Fruit fly (Drosophila melanogaster): Measurements from ENCODE around the gene Osi11.

The Osi11 gene

DNA sequence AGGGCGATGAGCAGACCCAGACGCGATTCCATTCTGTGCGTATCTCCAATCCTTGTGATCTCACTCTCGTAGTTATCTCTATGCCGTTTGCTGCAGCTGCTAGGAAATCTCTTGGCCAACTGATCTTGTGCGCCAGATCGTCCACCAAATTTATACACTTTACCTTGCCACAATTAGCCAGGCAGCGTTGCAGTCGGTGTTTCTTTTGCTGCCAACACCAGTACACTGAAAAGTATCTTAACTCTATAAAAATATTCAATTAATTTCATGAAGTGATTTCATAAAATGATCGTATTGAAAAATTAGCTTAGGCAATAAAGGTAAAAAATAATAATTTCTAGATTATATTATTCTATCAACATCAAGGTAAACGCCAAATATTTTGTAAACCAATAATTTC is at the start of gene Osi11:
Gene Osi11, minus strand, starts transcription at position 101 of the 400 bp plus-strand sequence.
- TF ChIP-seq insv (optimal IDR thresholded peaks at IDR 0.05) = no peak

DNA sequence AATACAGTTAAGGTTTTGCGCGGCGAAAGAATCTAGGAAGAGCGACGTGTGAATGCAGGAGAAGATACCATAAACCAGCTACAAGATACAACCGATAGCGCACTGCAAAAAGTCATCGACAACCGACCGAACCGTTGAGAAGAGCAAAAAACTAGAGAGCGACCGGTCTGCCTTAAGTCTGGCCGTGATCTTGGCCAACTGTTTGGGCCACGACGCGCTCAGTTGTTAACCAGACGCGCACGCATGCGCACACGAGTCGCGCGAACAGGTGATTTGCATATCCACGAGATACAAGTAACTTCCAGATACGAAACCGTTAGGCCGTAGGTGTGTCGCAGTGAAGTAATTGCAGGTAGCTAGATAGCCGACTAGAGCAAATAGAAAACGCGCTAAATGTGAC is 46.5 kb upstream of the Osi11 start:
- TF ChIP-seq Sin3A (optimal IDR thresholded peaks at IDR 0.05) (no peak), h (optimal IDR thresholded peaks at IDR 0.05) (no peak), insv (optimal IDR thresholded peaks at IDR 0.05) (no peak), ttk (optimal IDR thresholded peaks at IDR 0.05) (no peak), psq (optimal IDR thresholded peaks at IDR 0.05) (no peak), Myc (optimal IDR thresholded peaks at IDR 0.05) (no peak)

DNA sequence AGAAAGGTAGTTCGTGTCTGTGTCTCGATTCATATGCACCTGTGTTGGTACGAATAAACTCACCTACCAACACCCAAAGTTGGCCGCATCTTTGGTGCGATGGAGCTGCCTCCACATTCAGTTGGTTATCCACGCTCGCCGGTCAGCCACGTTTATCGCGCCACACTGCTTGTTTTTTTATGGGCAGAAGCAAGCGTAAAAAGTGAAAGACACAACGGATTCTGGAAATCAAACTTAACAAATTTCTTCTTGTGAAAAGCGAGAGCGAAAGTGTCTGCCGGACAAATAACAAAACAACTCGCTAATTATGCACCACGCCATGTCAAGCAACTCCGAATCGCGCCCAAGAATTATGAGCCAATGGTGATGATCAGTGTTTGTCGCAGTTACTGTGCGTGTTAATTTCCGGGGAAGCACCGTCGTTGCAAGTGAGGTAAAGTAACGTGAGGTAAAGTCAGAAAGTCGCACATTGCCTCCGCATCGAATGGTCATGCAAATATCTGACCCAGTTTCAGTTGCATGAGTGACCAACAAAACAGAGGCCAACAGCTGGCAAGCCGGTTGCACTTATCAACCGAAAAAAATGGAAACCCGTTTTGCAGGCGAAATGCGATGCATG is 43.2 kb upstream of the Osi11 start, which contains the start of gene Osi17:
Gene Osi17, plus strand, starts transcription at position 132 of the 619 bp plus-strand sequence.
- TF ChIP-seq insv (optimal IDR thresholded peaks at IDR 0.05) (no peak), psq (optimal IDR thresholded peaks at IDR 0.05) (no peak), ttk (optimal IDR thresholded peaks at IDR 0.05) (no peak), Sin3A (optimal IDR thresholded peaks at IDR 0.05) (no peak), h (optimal IDR thresholded peaks at IDR 0.05) (no peak), Myc (optimal IDR thresholded peaks at IDR 0.05) (no peak)

DNA sequence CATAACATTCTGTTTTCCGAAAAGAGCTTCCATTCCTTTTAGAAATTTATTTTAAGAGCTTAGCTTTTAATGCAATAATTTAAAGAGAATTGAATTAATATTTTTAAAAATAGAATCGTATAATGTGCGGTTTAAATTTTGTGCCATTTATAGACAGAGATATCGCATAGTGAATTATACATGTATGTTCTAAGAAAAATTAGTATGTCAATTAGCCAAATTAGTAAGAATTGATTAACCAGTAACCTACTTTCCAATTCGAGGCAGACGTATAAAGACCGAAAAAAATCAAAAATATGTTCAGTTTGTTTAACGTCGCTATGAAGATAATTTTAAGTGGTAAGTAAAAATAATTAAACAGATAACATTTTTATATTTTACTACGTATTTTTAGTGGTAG is 41.1 kb upstream of the Osi11 start, which contains the start of gene CG31560:
Gene CG31560, plus strand, starts transcription at position 301 of the 400 bp plus-strand sequence.
- TF ChIP-seq Sin3A (optimal IDR thresholded peaks at IDR 0.05) (no peak), psq (optimal IDR thresholded peaks at IDR 0.05) (no peak), ttk (optimal IDR thresholded peaks at IDR 0.05) (no peak), Myc (optimal IDR thresholded peaks at IDR 0.05) (no peak), insv (optimal IDR thresholded peaks at IDR 0.05) (no peak), h (optimal IDR thresholded peaks at IDR 0.05) (no peak)

DNA sequence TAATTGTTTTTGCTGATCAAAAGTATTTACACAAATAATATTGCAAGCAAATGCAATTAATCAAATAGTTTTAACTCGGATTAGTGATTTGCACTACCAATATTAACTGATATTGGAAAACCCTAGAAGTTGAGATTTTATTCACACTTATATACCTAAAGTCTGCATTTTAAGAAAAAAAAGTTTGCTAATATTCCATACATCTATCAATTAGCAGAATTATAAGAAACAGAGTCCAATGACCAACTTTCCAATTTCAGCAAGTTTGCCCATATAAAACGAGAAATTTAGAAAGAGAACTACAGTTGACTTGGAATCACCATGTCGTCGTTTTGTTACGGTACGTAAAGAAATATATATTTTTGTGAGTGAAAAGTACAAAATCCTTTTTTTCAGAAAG is 38.0 kb upstream of the Osi11 start, which contains the start of gene CG46026:
Gene CG46026, plus strand, starts transcription at position 301 of the 400 bp plus-strand sequence.
- TF ChIP-seq ttk (optimal IDR thresholded peaks at IDR 0.05) = no peak
- no peak for TF ChIP-seq psq (optimal IDR thresholded peaks at IDR 0.05)
- TF ChIP-seq insv (optimal IDR thresholded peaks at IDR 0.05) = no peak
- TF ChIP-seq Myc (optimal IDR thresholded peaks at IDR 0.05) = no peak
- TF ChIP-seq h (optimal IDR thresholded peaks at IDR 0.05) = no peak
- no peak for TF ChIP-seq Sin3A (optimal IDR thresholded peaks at IDR 0.05)

DNA sequence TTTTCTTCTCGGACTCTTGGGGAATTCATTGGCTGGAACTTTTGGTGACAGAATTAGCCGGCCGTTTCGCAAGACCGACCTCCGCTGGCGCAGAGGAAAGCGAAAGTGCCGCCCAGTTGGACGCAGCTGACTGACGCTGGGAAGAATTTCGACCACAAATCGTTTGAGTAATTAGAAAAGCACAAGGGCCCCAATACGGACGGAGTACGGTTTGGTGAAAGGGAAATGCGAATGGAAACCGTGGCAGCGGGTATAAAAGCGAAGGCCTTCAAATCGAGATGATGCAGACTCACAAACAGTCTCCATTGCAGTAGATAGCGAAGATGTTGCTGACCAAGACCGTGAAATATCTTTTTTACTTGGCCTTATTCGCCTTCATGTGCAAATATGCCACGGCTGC is 36.4 kb upstream of the Osi11 start, which contains the start of gene Osi16:
Gene Osi16, plus strand, starts transcription at position 301 of the 400 bp plus-strand sequence.
- TF ChIP-seq insv (optimal IDR thresholded peaks at IDR 0.05) = no peak
- no peak for TF ChIP-seq h (optimal IDR thresholded peaks at IDR 0.05)
- TF ChIP-seq Sin3A (optimal IDR thresholded peaks at IDR 0.05) = no peak
- TF ChIP-seq ttk (optimal IDR thresholded peaks at IDR 0.05) = no peak
- no peak for TF ChIP-seq Myc (optimal IDR thresholded peaks at IDR 0.05)

DNA sequence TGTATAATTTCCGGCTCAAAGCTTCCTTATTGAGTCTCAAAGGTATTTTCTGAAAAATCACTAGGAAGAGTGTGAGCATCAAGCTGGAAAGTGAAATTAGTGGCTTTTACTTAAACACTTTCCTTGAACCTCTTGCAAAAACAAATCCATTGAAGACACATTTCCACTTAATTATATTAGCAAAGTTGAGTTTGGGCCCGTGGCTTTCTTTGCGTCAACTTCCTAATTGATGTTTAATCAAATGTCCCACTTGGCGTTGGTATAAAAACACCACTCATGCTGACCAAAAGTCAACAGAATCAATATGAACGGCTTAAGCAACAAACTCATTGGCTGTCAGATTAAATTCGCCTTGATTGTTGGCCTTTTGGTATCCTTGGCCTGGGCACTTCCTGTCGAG is 35.2 kb upstream of the Osi11 start, which contains the start of gene CG46396:
Gene CG46396, plus strand, starts transcription at position 301 of the 400 bp plus-strand sequence.
- TF ChIP-seq Sin3A (optimal IDR thresholded peaks at IDR 0.05) (no peak), ttk (optimal IDR thresholded peaks at IDR 0.05) (no peak), h (optimal IDR thresholded peaks at IDR 0.05) (no peak), insv (optimal IDR thresholded peaks at IDR 0.05) (no peak), Myc (optimal IDR thresholded peaks at IDR 0.05) (no peak), psq (optimal IDR thresholded peaks at IDR 0.05) (no peak)

DNA sequence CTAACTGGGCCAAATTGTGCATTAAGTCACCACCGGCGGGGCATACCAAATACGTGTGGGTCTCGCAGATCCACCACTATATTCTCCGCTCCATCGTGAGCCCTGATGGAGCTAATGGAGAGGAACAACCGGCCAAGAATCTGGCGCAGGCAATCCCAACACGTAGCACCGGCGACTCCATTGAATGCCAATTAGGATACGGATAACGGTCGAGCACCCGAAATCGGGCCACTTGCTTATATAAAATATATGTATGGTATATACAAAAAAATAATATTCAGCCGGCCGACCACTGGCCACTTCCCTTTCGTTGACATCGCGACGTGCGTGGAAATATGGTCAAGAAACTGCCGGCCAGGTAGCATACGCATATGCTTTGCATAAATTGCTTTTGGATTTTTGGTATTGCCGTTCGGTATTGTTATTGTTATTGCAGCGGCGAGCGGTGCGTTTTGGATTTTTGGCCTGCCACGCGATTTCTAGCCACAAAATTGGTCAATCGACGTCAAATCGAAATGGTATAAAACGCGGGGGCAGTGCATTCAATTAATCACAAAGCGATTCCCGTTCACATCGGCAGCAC is 32.8 kb upstream of the Osi11 start, which contains the start of gene Osi15:
Gene Osi15, plus strand, starts transcription at position 548 of the 583 bp plus-strand sequence.
- TF ChIP-seq Myc (optimal IDR thresholded peaks at IDR 0.05) (no peak), Sin3A (optimal IDR thresholded peaks at IDR 0.05) (no peak), psq (optimal IDR thresholded peaks at IDR 0.05) (no peak), ttk (optimal IDR thresholded peaks at IDR 0.05) (no peak), insv (optimal IDR thresholded peaks at IDR 0.05) (no peak), h (optimal IDR thresholded peaks at IDR 0.05) (no peak)

DNA sequence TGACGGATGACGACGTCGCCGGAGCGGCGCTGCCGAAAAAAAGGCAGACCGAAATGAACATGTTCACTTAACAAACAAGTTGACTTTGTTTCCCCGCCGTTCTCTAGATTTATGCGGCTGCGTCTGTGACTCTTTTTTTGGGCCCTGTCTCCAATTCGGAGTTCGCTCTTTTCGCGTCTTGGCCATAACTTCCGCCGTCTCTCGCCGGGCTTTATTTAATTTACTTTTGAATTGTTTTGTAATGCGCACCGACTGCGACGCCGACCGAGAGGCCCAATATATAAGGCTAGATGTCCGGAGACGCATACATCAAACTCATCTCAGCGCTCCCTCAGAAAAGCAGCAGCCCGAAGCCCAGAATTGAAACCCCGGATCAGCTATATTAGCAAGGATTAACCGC is 30.3 kb upstream of the Osi11 start, which contains the start of gene Osi14:
Gene Osi14, plus strand, starts transcription at position 301 of the 400 bp plus-strand sequence.
- TF ChIP-seq h (optimal IDR thresholded peaks at IDR 0.05) (no peak), psq (optimal IDR thresholded peaks at IDR 0.05) (no peak), Myc (optimal IDR thresholded peaks at IDR 0.05) (no peak), Sin3A (optimal IDR thresholded peaks at IDR 0.05) (no peak), insv (optimal IDR thresholded peaks at IDR 0.05) (no peak), ttk (optimal IDR thresholded peaks at IDR 0.05) (no peak)

DNA sequence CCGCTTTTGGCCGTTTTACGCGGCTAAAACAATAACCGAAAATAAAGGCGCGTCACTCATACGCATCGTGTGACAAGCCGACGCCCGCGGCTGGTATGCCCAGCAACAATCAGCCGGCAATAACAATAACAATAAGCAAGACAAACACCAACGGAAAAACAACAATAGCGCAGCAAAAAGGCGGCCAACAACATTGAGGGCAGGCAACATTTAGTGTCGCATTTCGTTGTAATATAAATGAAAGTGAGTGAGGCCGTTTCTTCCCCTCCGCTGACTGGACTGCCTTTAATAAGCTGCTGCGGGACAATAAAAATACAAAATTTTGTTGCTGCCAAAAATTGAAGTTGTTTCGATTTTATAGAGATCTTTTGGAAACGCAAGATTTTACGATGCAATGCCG is 28.6 kb upstream of the Osi11 start:
- TF ChIP-seq h (optimal IDR thresholded peaks at IDR 0.05) (no peak), Myc (optimal IDR thresholded peaks at IDR 0.05) (no peak)

DNA sequence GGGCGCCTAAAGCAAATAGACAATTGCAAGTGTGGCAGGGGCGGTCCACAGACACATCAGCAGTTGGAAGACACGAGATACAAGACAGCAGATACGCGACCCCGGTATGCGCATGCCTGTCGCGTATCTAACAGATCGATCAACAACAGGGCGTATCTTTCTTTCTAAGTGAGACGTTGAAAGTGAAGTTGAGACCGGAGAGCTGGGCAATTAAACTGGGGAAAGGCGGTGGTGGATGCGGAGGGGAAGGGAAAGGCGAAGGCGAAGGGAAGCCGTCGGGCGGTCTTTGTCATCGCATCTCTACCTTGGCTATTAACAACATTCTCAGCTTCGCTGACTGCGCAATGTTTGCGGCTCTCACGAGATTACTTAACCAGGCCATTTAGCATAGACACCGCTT is 25.5 kb upstream of the Osi11 start:
- no peak for TF ChIP-seq h (optimal IDR thresholded peaks at IDR 0.05)
- TF ChIP-seq insv (optimal IDR thresholded peaks at IDR 0.05) = no peak

DNA sequence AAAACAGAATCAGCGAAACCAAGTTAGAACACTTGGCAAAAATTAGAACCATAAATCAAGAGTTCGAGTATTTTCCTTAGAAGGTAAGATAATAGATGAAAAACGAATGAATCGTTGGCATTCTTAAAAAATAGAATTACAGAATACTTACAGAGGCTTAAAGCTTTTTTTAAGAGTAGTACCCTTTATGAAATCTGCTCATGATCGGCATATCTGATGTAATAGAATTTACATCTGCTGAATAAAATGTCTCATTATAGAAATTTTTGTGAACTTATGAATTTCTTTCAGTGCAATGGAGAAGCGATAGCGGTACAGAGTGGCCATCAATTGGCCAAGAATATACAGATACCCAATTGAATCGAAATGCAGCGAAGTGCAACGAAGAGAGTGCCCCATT is 22.9 kb upstream of the Osi11 start, which contains the start of gene Osi13:
Gene Osi13, plus strand, starts transcription at position 301 of the 400 bp plus-strand sequence.
- TF ChIP-seq ttk (optimal IDR thresholded peaks at IDR 0.05) (no peak), psq (optimal IDR thresholded peaks at IDR 0.05) (no peak), insv (optimal IDR thresholded peaks at IDR 0.05) (no peak), Myc (optimal IDR thresholded peaks at IDR 0.05) (no peak), Sin3A (optimal IDR thresholded peaks at IDR 0.05) (no peak), h (optimal IDR thresholded peaks at IDR 0.05) (no peak)

DNA sequence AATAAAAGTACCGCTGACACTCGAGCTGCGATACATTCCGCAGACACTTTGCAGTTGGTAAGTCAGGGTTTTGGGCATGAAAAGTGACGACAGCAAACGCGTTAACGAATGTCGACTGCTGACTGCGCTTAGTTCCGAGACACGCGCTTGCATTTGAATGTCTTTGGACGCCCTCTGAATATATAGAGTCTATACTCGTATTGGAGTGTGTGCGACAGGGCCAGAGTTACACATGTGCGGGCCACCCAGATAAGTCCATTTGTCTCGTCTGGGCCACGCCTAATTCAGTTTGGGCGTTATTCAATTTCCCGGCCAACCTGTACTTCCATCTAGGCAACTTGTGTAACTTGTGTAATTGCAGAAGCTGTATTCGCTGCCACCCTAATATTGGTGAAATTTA is 21.7 kb upstream of the Osi11 start:
- TF ChIP-seq Myc (optimal IDR thresholded peaks at IDR 0.05) (no peak), insv (optimal IDR thresholded peaks at IDR 0.05) (no peak), ttk (optimal IDR thresholded peaks at IDR 0.05) (no peak)
